Worm (Caenorhabditis elegans): Measurements from ENCODE around the gene phf-30.
A peak's percentile ranks its signal among the peaks of the same experiment; 100 is the strongest.

phf-30 gene

ce11 chrV:8468740-8469139 is at the start of gene phf-30:
phf-30 (plus strand) TSS chrV:8469040.
- no peak for TF ChIP-seq hmg-4 (GFP tag; optimal IDR thresholded peaks at IDR 0.05)

ce11 chrV:8424840-8425814 is 43.7 kb upstream of the phf-30 start:
- TF ChIP-seq hmbx-1 (tag; optimal IDR thresholded peaks at IDR 0.05) = no peak
- TF ChIP-seq ama-1 (optimal IDR thresholded peaks at IDR 0.05) = no peak
- no peak for TF ChIP-seq tbx-37 (GFP tag; conservative IDR thresholded peaks at IDR 0.05)
- TF ChIP-seq tbx-11 (GFP tag; IDR thresholded peaks at IDR 0.05) = no peak
- TF ChIP-seq flt-1 (GFP tag; IDR thresholded peaks at IDR 0.05) = no peak
- no peak for TF ChIP-seq scrt-1 (GFP tag; IDR thresholded peaks at IDR 0.05)
- TF ChIP-seq pes-1 (GFP tag; IDR thresholded peaks at IDR 0.05) = no peak
- TF ChIP-seq sea-1 (GFP tag; conservative IDR thresholded peaks at IDR 0.05) = no peak
- no peak for TF ChIP-seq aly-1 (tag; optimal IDR thresholded peaks at IDR 0.05)
- TF ChIP-seq tra-4 (tag; optimal IDR thresholded peaks at IDR 0.05) = no peak

ce11 chrV:8426210-8426609 is 42.6 kb upstream of the phf-30 start:
- TF ChIP-seq sea-1 (GFP tag; conservative IDR thresholded peaks at IDR 0.05) (no peak), tbx-11 (GFP tag; IDR thresholded peaks at IDR 0.05) (no peak), ceh-36 (tag; optimal IDR thresholded peaks at IDR 0.05) (no peak), hmbx-1 (tag; optimal IDR thresholded peaks at IDR 0.05) (no peak), aly-1 (tag; optimal IDR thresholded peaks at IDR 0.05) (no peak)

- no peak for TF ChIP-seq ama-1 (optimal IDR thresholded peaks at IDR 0.05)
- no peak for TF ChIP-seq ets-7 (tag; optimal IDR thresholded peaks at IDR 0.05)
- TF ChIP-seq hmg-4 (GFP tag; optimal IDR thresholded peaks at IDR 0.05) = no peak
- TF ChIP-seq tbx-37 (GFP tag; conservative IDR thresholded peaks at IDR 0.05) = no peak
- TF ChIP-seq F13C5.2 (tag; optimal IDR thresholded peaks at IDR 0.05) = no peak
- TF ChIP-seq B0310.2 (tag; optimal IDR thresholded peaks at IDR 0.05) = no peak
- no peak for TF ChIP-seq tra-4 (tag; optimal IDR thresholded peaks at IDR 0.05)
- TF ChIP-seq flt-1 (GFP tag; IDR thresholded peaks at IDR 0.05) = no peak
- TF ChIP-seq ceh-13 (GFP tag; optimal IDR thresholded peaks at IDR 0.05) = no peak
- no peak for TF ChIP-seq pes-1 (GFP tag; IDR thresholded peaks at IDR 0.05)
- no peak for TF ChIP-seq hnd-1 (tag; optimal IDR thresholded peaks at IDR 0.05)
- TF ChIP-seq ceh-36 (tag; optimal IDR thresholded peaks at IDR 0.05) = no peak
- TF ChIP-seq sea-1 (GFP tag; conservative IDR thresholded peaks at IDR 0.05) = no peak
- TF ChIP-seq scrt-1 (GFP tag; IDR thresholded peaks at IDR 0.05) = no peak
- no peak for TF ChIP-seq tbx-11 (GFP tag; IDR thresholded peaks at IDR 0.05)
- no peak for TF ChIP-seq hmbx-1 (tag; optimal IDR thresholded peaks at IDR 0.05)
- no peak for TF ChIP-seq aly-1 (tag; optimal IDR thresholded peaks at IDR 0.05)
Measured at ce11 chrV:8426741-8427457, 41.9 kb upstream of the phf-30 start.

- TF ChIP-seq tra-4 (tag; optimal IDR thresholded peaks at IDR 0.05) (no peak), ama-1 (optimal IDR thresholded peaks at IDR 0.05) (no peak), aly-1 (tag; optimal IDR thresholded peaks at IDR 0.05) (no peak), ceh-36 (tag; optimal IDR thresholded peaks at IDR 0.05) (no peak), tbx-37 (GFP tag; conservative IDR thresholded peaks at IDR 0.05) (no peak), hmbx-1 (tag; optimal IDR thresholded peaks at IDR 0.05) (no peak), ets-7 (tag; optimal IDR thresholded peaks at IDR 0.05) (no peak), hmg-4 (GFP tag; optimal IDR thresholded peaks at IDR 0.05) (no peak), pes-1 (GFP tag; IDR thresholded peaks at IDR 0.05) (no peak), scrt-1 (GFP tag; IDR thresholded peaks at IDR 0.05) (no peak)
Measured at ce11 chrV:8428585-8429414, 40.0 kb upstream of the phf-30 start.

- TF ChIP-seq scrt-1 (GFP tag; IDR thresholded peaks at IDR 0.05) = peak; percentile 84
- peak; percentile 75 for TF ChIP-seq tbx-11 (GFP tag; IDR thresholded peaks at IDR 0.05)
- TF ChIP-seq tbx-37 (GFP tag; conservative IDR thresholded peaks at IDR 0.05) = peak; percentile 60
- TF ChIP-seq sea-1 (GFP tag; conservative IDR thresholded peaks at IDR 0.05) = peak; percentile 80
- peak; percentile 86 for TF ChIP-seq pes-1 (GFP tag; IDR thresholded peaks at IDR 0.05)
- peak; percentile 80 for TF ChIP-seq flt-1 (GFP tag; IDR thresholded peaks at IDR 0.05)
Measured at ce11 chrV:8431295-8431694, 37.5 kb upstream of the phf-30 start.

- TF ChIP-seq B0310.2 (tag; optimal IDR thresholded peaks at IDR 0.05) = no peak
Measured at ce11 chrV:8434400-8434827, 34.4 kb upstream of the phf-30 start.

ce11 chrV:8435292-8435691 is 33.5 kb upstream of the phf-30 start:
- no peak for TF ChIP-seq F13C5.2 (tag; optimal IDR thresholded peaks at IDR 0.05)
- no peak for TF ChIP-seq flt-1 (GFP tag; IDR thresholded peaks at IDR 0.05)
- no peak for TF ChIP-seq aly-1 (tag; optimal IDR thresholded peaks at IDR 0.05)
- TF ChIP-seq tra-4 (tag; optimal IDR thresholded peaks at IDR 0.05) = no peak
- TF ChIP-seq ama-1 (optimal IDR thresholded peaks at IDR 0.05) = no peak
- TF ChIP-seq tbx-37 (GFP tag; conservative IDR thresholded peaks at IDR 0.05) = no peak
- no peak for TF ChIP-seq sea-1 (GFP tag; conservative IDR thresholded peaks at IDR 0.05)
- no peak for TF ChIP-seq B0310.2 (tag; optimal IDR thresholded peaks at IDR 0.05)
- no peak for TF ChIP-seq ets-7 (tag; optimal IDR thresholded peaks at IDR 0.05)
- TF ChIP-seq tbx-11 (GFP tag; IDR thresholded peaks at IDR 0.05) = no peak
- TF ChIP-seq hnd-1 (tag; optimal IDR thresholded peaks at IDR 0.05) = no peak
- TF ChIP-seq hmg-4 (GFP tag; optimal IDR thresholded peaks at IDR 0.05) = no peak
- TF ChIP-seq ceh-13 (GFP tag; optimal IDR thresholded peaks at IDR 0.05) = no peak
- TF ChIP-seq hmbx-1 (tag; optimal IDR thresholded peaks at IDR 0.05) = no peak
- TF ChIP-seq pes-1 (GFP tag; IDR thresholded peaks at IDR 0.05) = no peak
